Worm (Caenorhabditis elegans) whole organism, L1 larva: Measurements from ENCODE around the gene cyp-33C5.

Experiments
- C04F5.9 ChIP-seq: sonication (generic microtip); optimal IDR thresholded peaks from 2 replicates; lab custom pipeline; 2016; ENCODE audit warnings: missing genetic modification characterization, missing compliant biosample characterization
- ceh-63 ChIP-seq: fragments of 200-800 bp; sonication (Bioruptor generic); optimal IDR thresholded peaks from 2 replicates; lab custom pipeline; 2018; ENCODE audit warnings: mild to moderate bottlenecking, missing genetic modification characterization, missing compliant biosample characterization
- lin-13 ChIP-seq: fragments of 150-350 bp; optimal IDR thresholded peaks from 2 replicates; lab custom pipeline; 2014; ENCODE audit warnings: missing biosample characterization, missing genetic modification reagents, missing genetic modification characterization
- lin-35 ChIP-seq, 2 experiments: fragments of 150-350 bp; optimal IDR thresholded peaks; 2 replicates each; lab custom pipeline; 2014; ENCODE audit warnings: missing biosample characterization in 2 of 2, missing genetic modification characterization in 2 of 2, missing genetic modification reagents in 2 of 2
- pqm-1 ChIP-seq: sonication (generic microtip); optimal IDR thresholded peaks from 3 replicates; lab custom pipeline; 2017; ENCODE audit warnings: missing biosample characterization, missing genetic modification characterization
- zip-4 ChIP-seq: fragments of 200-800 bp; sonication (Bioruptor generic); optimal IDR thresholded peaks from 2 replicates; lab custom pipeline; 2018; ENCODE audit warnings: mild to moderate bottlenecking, missing genetic modification characterization, moderate library complexity, missing compliant biosample characterization

- peak in 1 of 2 experiments; percentile 63 for TF ChIP-seq lin-35 (GFP tag; optimal IDR thresholded peaks at IDR 0.05; lab: Kevin White, UChicago)
- TF ChIP-seq zip-4 (GFP tag; lab: Kevin White, UChicago), result peak; percentile 68
- TF ChIP-seq pqm-1, result no peak
- TF ChIP-seq C04F5.9 (tag; lab: Kevin White, UChicago), result no peak
- no peak for TF ChIP-seq ceh-63 (GFP tag; lab: Kevin White, UChicago)
- TF ChIP-seq lin-13, result no peak
These were observed 26.0 kb upstream of the cyp-33C5 start, which contains the start of gene nhr-56 for ce11 chrV:2218803-2219202.
